Worm (Caenorhabditis elegans) whole organism, midembryonic: ENCODE data around the gene C54C6.7.

ENCODE experiments used
- cog-1 ChIP-seq: sonication (generic microtip); optimal IDR thresholded peaks from 2 replicates; lab custom pipeline; 2016; ENCODE audit warnings: missing genetic modification characterization, missing compliant biosample characterization
- flt-1 ChIP-seq: fragments of 200-800 bp; sonication (Bioruptor generic); IDR thresholded peaks from 2 replicates; pipeline ENCODE4 v1.3.6; 2022; ENCODE audit warnings: missing genetic modification characterization, missing compliant biosample characterization
- tab-1 ChIP-seq: fragments of 200-800 bp; sonication (Bioruptor generic); IDR thresholded peaks from 2 replicates; pipeline ENCODE4 v1.3.6; 2022; ENCODE audit warnings: missing genetic modification characterization, missing compliant biosample characterization

- TF ChIP-seq flt-1 (no peak), tab-1 (GFP tag; lab: Robert Waterston, UW) (no peak), cog-1 (tag; lab: Kevin White, UChicago) (no peak)
These were observed 4.7 kb downstream of the C54C6.7 start, which contains the start of gene ben-1 for ce11 chrIII:3541539-3541938.
